Worm (Caenorhabditis elegans): ENCODE results near the gene F58H1.3.

F58H1.3 gene

DNA sequence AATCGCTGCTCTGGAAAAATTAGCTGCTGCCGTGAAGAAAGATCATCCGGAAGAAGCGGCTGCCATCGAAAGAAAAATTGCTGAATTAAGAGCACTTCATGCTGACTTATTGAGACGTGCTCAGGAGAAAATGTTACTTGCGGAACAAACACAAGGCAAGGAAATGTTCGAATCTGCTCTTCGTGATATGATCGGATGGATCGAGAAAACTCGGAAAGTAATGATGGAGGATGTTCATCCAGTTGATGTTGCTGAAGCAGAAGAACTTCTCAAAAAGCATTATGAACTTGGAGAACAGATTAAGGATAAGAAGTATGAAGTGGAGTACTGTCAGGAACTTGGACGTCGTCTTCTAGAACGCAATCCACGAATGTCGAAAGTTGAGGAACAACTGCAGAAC lies 27.8 kb upstream of the F58H1.3 start:
- no peak for TF ChIP-seq C17E4.6 (GFP tag; IDR thresholded peaks at IDR 0.05)
- TF ChIP-seq F39B2.1 (GFP tag; IDR thresholded peaks at IDR 0.05), result no peak
- TF ChIP-seq rpc-1 (optimal IDR thresholded peaks at IDR 0.05), result no peak
- no peak for TF ChIP-seq rpc-1 (tag; optimal IDR thresholded peaks at IDR 0.05)
- no peak for TF ChIP-seq nhr-179 (tag; optimal IDR thresholded peaks at IDR 0.05)
- TF ChIP-seq nhr-90 (tag; optimal IDR thresholded peaks at IDR 0.05), result no peak
- no peak for TF ChIP-seq ceh-79 (tag; optimal IDR thresholded peaks at IDR 0.05)
- no peak for TF ChIP-seq ceh-40 (GFP tag; IDR thresholded peaks at IDR 0.05)
- TF ChIP-seq lin-35 (GFP tag; optimal IDR thresholded peaks at IDR 0.05), result no peak
- no peak for TF ChIP-seq ceh-27 (GFP tag; optimal IDR thresholded peaks at IDR 0.05)
- no peak for TF ChIP-seq nhr-27 (tag; optimal IDR thresholded peaks at IDR 0.05)
- no peak for TF ChIP-seq B0019.2 (GFP tag; conservative IDR thresholded peaks at IDR 0.05)
- TF ChIP-seq attf-5 (GFP tag; optimal IDR thresholded peaks at IDR 0.05), result no peak
- no peak for TF ChIP-seq hsf-1 (GFP tag; IDR thresholded peaks at IDR 0.05)
- no peak for TF ChIP-seq attf-6 (GFP tag; IDR thresholded peaks at IDR 0.05)
- no peak for TF ChIP-seq F22D6.2 (tag; optimal IDR thresholded peaks at IDR 0.05)
- TF ChIP-seq F57C9.4 (tag; optimal IDR thresholded peaks at IDR 0.05), result no peak
- no peak for TF ChIP-seq hmg-20 (GFP tag; IDR thresholded peaks at IDR 0.05)

DNA sequence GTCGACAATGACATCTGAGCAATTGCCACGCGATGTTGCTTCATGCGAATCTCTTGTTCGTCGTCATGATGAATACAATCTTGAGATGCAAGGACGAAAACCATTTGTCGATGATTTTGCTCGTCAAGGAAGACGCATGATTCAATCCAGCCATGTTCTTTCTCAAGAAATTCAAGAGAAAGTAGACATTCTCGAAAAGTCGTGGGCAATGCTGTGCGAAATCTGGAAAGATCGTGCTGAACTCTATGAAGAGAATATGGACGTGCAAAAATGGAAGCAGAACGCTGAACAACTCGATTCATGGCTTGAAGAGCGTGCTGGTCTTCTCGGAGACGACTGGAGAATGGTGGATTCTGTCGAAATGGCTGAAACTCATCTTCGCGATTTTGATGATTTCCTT lies 20.5 kb upstream of the F58H1.3 start:
- TF ChIP-seq Y56A3A.18 (GFP tag; IDR thresholded peaks at IDR 0.05), result no peak
- TF ChIP-seq efl-1 (GFP tag; optimal IDR thresholded peaks at IDR 0.05), result no peak

DNA sequence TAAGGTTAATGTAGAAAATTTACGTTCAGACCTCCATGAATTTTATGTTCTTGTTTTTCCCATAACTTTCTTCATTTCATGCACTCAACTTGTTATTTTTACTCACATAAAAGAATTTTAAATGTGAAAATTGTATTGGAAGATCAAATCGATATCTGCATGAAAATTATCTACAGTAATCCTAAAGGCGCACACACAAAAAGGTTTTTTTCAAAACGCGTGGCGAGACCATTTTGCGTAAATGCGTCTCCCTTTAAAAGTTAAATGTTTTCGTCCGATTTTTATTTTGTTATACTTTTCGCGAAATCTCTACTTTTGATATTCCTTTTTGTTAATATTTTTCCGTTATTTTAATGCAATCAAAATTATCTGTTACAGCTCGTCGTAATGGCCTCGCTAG lies 16.6 kb upstream of the F58H1.3 start, which contains the start of gene R31.2:
Gene R31.2 (plus strand): TSS at position 388 of the 400 bp plus-strand sequence.
- no peak for TF ChIP-seq atf-7 (tag; optimal IDR thresholded peaks at IDR 0.05)
- no peak for TF ChIP-seq madf-3 (GFP tag; IDR thresholded peaks at IDR 0.05)
- TF ChIP-seq madf-8 (GFP tag; conservative IDR thresholded peaks at IDR 0.05), result peak; percentile 78
- no peak for TF ChIP-seq snpc-1.1 (tag; optimal IDR thresholded peaks at IDR 0.05; ENCODE audit: insufficient read depth)
- TF ChIP-seq D2030.7 (GFP tag; IDR thresholded peaks at IDR 0.05), result peak; percentile 23; the same call in 1 of the 2 replicates
- peak; percentile 48 for TF ChIP-seq efl-1 (GFP tag; optimal IDR thresholded peaks at IDR 0.05)
- no peak for TF ChIP-seq ztf-6 (GFP tag; IDR thresholded peaks at IDR 0.05)
- no peak for TF ChIP-seq T07F8.4 (tag; optimal IDR thresholded peaks at IDR 0.05)
- peak; percentile 50 for TF ChIP-seq lin-54 (GFP tag; optimal IDR thresholded peaks at IDR 0.05)
- TF ChIP-seq bed-2 (GFP tag; IDR thresholded peaks at IDR 0.05), result no peak
- no peak for TF ChIP-seq hmg-1.2 (GFP tag; IDR thresholded peaks at IDR 0.05)
- TF ChIP-seq Y79H2A.3 (GFP tag; conservative IDR thresholded peaks at IDR 0.05), result no peak
- TF ChIP-seq chd-7 (tag; optimal IDR thresholded peaks at IDR 0.05), result no peak
- no peak for TF ChIP-seq lsy-27 (tag; optimal IDR thresholded peaks at IDR 0.05; ENCODE audit: borderline replicate concordance, insufficient read depth)
- TF ChIP-seq tbx-9 (tag; optimal IDR thresholded peaks at IDR 0.05; ENCODE audit: borderline replicate concordance), result no peak
- TF ChIP-seq F33H1.4 (GFP tag; IDR thresholded peaks at IDR 0.05), result peak; percentile 89
- TF ChIP-seq B0035.1 (tag; optimal IDR thresholded peaks at IDR 0.05), result no peak
- no peak for TF ChIP-seq somi-1 (GFP tag; optimal IDR thresholded peaks at IDR 0.05)
- no peak for TF ChIP-seq ztf-3 (GFP tag; optimal IDR thresholded peaks at IDR 0.05)
- TF ChIP-seq dpl-1 (GFP tag; optimal IDR thresholded peaks at IDR 0.05), result peak; percentile 4
- TF ChIP-seq athp-1 (tag; optimal IDR thresholded peaks at IDR 0.05), result no peak
- no peak for TF ChIP-seq B0261.1 (tag; optimal IDR thresholded peaks at IDR 0.05)
- TF ChIP-seq nhr-90 (tag; optimal IDR thresholded peaks at IDR 0.05), result no peak
- TF ChIP-seq fkh-3 (tag; optimal IDR thresholded peaks at IDR 0.05), result no peak
- TF ChIP-seq lsl-1 (GFP tag; optimal IDR thresholded peaks at IDR 0.05), result peak; percentile 91
- TF ChIP-seq C06A6.2 (GFP tag; conservative IDR thresholded peaks at IDR 0.05), result no peak
- peak; percentile 73 for TF ChIP-seq xnd-1 (tag; optimal IDR thresholded peaks at IDR 0.05)
- no peak for TF ChIP-seq F57A8.1 (GFP tag; optimal IDR thresholded peaks at IDR 0.05)
- TF ChIP-seq ceh-79 (tag; optimal IDR thresholded peaks at IDR 0.05), result no peak
- no peak for TF ChIP-seq unc-62 (GFP tag; optimal IDR thresholded peaks at IDR 0.05)
